Fruit fly (Drosophila melanogaster) S2 (cell line): Measurements from ENCODE around the gene CG3634.

ENCODE experiments used
- CG8478 ChIP-seq: fragments of >200 bp; optimal IDR thresholded peaks from 2 replicates; lab custom pipeline; 2018
- CTCF ChIP-seq, 2 experiments: fragments of >200 bp; optimal IDR thresholded peaks; 2 replicates each; lab custom pipeline; 2018

dm6 chr3L:20857609-20858008 lies 48.5 kb upstream of the CG3634 start:
- no peak for TF ChIP-seq CG8478 (lab: Kevin White, UChicago)
- no peak for TF ChIP-seq CTCF (optimal IDR thresholded peaks at IDR 0.05; lab: Kevin White, UChicago)
